Worm (Caenorhabditis elegans): ENCODE data around the gene fbxa-174.
A peak's percentile ranks its signal among the peaks of the same experiment; 100 is the strongest.

Gene fbxa-174

ce11 chrV:17531410-17531809 is 26.9 kb downstream of the fbxa-174 start, which contains the start of gene C18D4.4:
Gene C18D4.4, minus strand, starts transcription at chrV:17531510.
- TF ChIP-seq gei-8 (GFP tag; optimal IDR thresholded peaks at IDR 0.05) (no peak), nhr-111 (GFP tag; optimal IDR thresholded peaks at IDR 0.05) (no peak), ztf-7 (tag; optimal IDR thresholded peaks at IDR 0.05) (no peak), rbr-2 (tag; optimal IDR thresholded peaks at IDR 0.05) (no peak), nhr-11 (tag; optimal IDR thresholded peaks at IDR 0.05) (no peak), zip-11 (GFP tag; IDR thresholded peaks at IDR 0.05) (no peak), aly-2 (tag; optimal IDR thresholded peaks at IDR 0.05) (no peak), tra-1 (GFP tag; IDR thresholded peaks at IDR 0.05) (no peak), snpc-4 (tag; optimal IDR thresholded peaks at IDR 0.05) (no peak), ZK337.2 (GFP tag; IDR thresholded peaks at IDR 0.05) (no peak), zfp-3 (GFP tag; conservative IDR thresholded peaks at IDR 0.05) (no peak), pha-4 (GFP tag; IDR thresholded peaks at IDR 0.05) (no peak), pha-4 (tag; optimal IDR thresholded peaks at IDR 0.05) (no peak), F10B5.3 (tag; optimal IDR thresholded peaks at IDR 0.05) (no peak), saeg-2 (GFP tag; IDR thresholded peaks at IDR 0.05) (no peak), snpc-1.2 (GFP tag; IDR thresholded peaks at IDR 0.05) (no peak)

- TF ChIP-seq saeg-2 (GFP tag; IDR thresholded peaks at IDR 0.05), result no peak
- TF ChIP-seq aha-1 (tag), result peak; percentile 8
Observed at ce11 chrV:17530486-17530885, 27.8 kb downstream of the fbxa-174 start, which contains the start of gene C18D4.12. Gene C18D4.12, minus strand, starts transcription at chrV:17530586.

- TF ChIP-seq nhr-6 (tag; optimal IDR thresholded peaks at IDR 0.05), result no peak
- TF ChIP-seq ceh-20 (GFP tag; IDR thresholded peaks at IDR 0.05), result no peak
- TF ChIP-seq ztf-11 (tag; optimal IDR thresholded peaks at IDR 0.05), result no peak
- TF ChIP-seq nhr-25 (tag; optimal IDR thresholded peaks at IDR 0.05; ENCODE audit: borderline replicate concordance, insufficient read depth), result no peak
- TF ChIP-seq dmd-8 (GFP tag; IDR thresholded peaks at IDR 0.05), result no peak
- no peak for TF ChIP-seq hmg-1.1 (GFP tag; IDR thresholded peaks at IDR 0.05)
- no peak for TF ChIP-seq ZK546.5 (tag; optimal IDR thresholded peaks at IDR 0.05)
- TF ChIP-seq daf-19 (GFP tag; conservative IDR thresholded peaks at IDR 0.05), result no peak
- no peak for TF ChIP-seq hlh-11 (tag; optimal IDR thresholded peaks at IDR 0.05)
- TF ChIP-seq F49E8.2 (tag; optimal IDR thresholded peaks at IDR 0.05; ENCODE audit: borderline replicate concordance), result no peak
- TF ChIP-seq dpl-1 (GFP tag; optimal IDR thresholded peaks at IDR 0.05), result no peak
- TF ChIP-seq F44E2.7 (GFP tag; IDR thresholded peaks at IDR 0.05), result no peak
- TF ChIP-seq Y75B8A.6 (GFP tag; IDR thresholded peaks at IDR 0.05), result no peak
Observed at ce11 chrV:17527729-17528128, 30.5 kb downstream of the fbxa-174 start, which contains the start of gene srz-90. Gene srz-90, plus strand, starts transcription at chrV:17528029.

ce11 chrV:17520735-17521134 is 37.5 kb downstream of the fbxa-174 start, which contains the start of gene fbxa-136:
Gene fbxa-136, plus strand, starts transcription at chrV:17521035.
- no peak for TF ChIP-seq dmd-9 (GFP tag; IDR thresholded peaks at IDR 0.05)
- no peak for TF ChIP-seq lin-29 (GFP tag; IDR thresholded peaks at IDR 0.05)

- TF ChIP-seq lir-3 (tag; optimal IDR thresholded peaks at IDR 0.05) (no peak), dmd-9 (GFP tag; IDR thresholded peaks at IDR 0.05) (no peak), mep-1 (tag; optimal IDR thresholded peaks at IDR 0.05) (no peak), nhr-11 (tag; optimal IDR thresholded peaks at IDR 0.05) (no peak), zfp-3 (GFP tag; conservative IDR thresholded peaks at IDR 0.05) (no peak), vab-7 (GFP tag; IDR thresholded peaks at IDR 0.05) (0 out of 2 replicates have a peak, but pooled peaks have one; percentile 26), lim-7 (GFP tag; IDR thresholded peaks at IDR 0.05) (peak; percentile 28; the same call in 1 of the 2 replicates), nhr-48 (tag; optimal IDR thresholded peaks at IDR 0.05) (no peak), spr-1 (tag; optimal IDR thresholded peaks at IDR 0.05) (no peak), ZK546.5 (tag; optimal IDR thresholded peaks at IDR 0.05) (no peak), dmd-8 (GFP tag; IDR thresholded peaks at IDR 0.05) (no peak), hmg-1.1 (GFP tag; IDR thresholded peaks at IDR 0.05) (no peak)
Observed at ce11 chrV:17513831-17514230, 44.4 kb downstream of the fbxa-174 start.

Data from whole organism, L4 larva.